Fruit fly (Drosophila melanogaster) whole organism, adult: Measurements from ENCODE around the gene Nedd8.

ENCODE experiments used
- CG11617 ChIP-seq: fragments of 200-800 bp; sonication (Bioruptor generic); optimal IDR thresholded peaks from 2 replicates; lab custom pipeline; 2017; ENCODE audit warnings: mild to moderate bottlenecking, missing biosample characterization, missing genetic modification reagents, missing genetic modification characterization
- CG14711 ChIP-seq: fragments of 200-800 bp; sonication (Bioruptor generic); optimal IDR thresholded peaks from 2 replicates; lab custom pipeline; 2018; ENCODE audit warnings: missing biosample characterization, mild to moderate bottlenecking, missing genetic modification characterization, moderate library complexity
- CG1620 ChIP-seq: fragments of 200-800 bp; sonication (Bioruptor generic); optimal IDR thresholded peaks from 2 replicates; lab custom pipeline; 2016; ENCODE audit warnings: missing biosample characterization, missing genetic modification characterization
- CG33017 ChIP-seq: fragments of 200-800 bp; sonication (Bioruptor generic); optimal IDR thresholded peaks from 2 replicates; lab custom pipeline; 2018; ENCODE audit warnings: missing biosample characterization, mild to moderate bottlenecking, missing genetic modification characterization, moderate library complexity
- CG5204 ChIP-seq: fragments of 200-800 bp; sonication (Bioruptor generic); optimal IDR thresholded peaks from 2 replicates; lab custom pipeline; 2016; ENCODE audit warnings: missing biosample characterization, missing genetic modification characterization
- CG7045 ChIP-seq: fragments of 200-800 bp; sonication (Bioruptor generic); optimal IDR thresholded peaks from 2 replicates; lab custom pipeline; 2017; ENCODE audit warnings: missing biosample characterization, mild to moderate bottlenecking, missing genetic modification characterization
- Crg-1 ChIP-seq: fragments of 200-800 bp; sonication (Bioruptor generic); optimal IDR thresholded peaks from 2 replicates; lab custom pipeline; 2016; ENCODE audit warnings: missing biosample characterization, missing genetic modification characterization
- bab1 ChIP-seq: fragments of 200-800 bp; sonication (Bioruptor generic); optimal IDR thresholded peaks from 3 replicates; lab custom pipeline; 2019; ENCODE audit warnings: missing biosample characterization, mild to moderate bottlenecking, missing genetic modification characterization, moderate library complexity
- cnc ChIP-seq, 2 experiments: fragments of >200 bp; optimal IDR thresholded peaks; 2 replicates each; lab custom pipeline; 2017
- kay ChIP-seq: fragments of 200-800 bp; sonication (Bioruptor generic); peaks from one replicate; lab custom pipeline; 2016; ENCODE audit warnings: missing biosample characterization, missing genetic modification characterization, borderline replicate concordance
- ovo ChIP-seq: fragments of 200-800 bp; sonication (Bioruptor generic); optimal IDR thresholded peaks from 2 replicates; lab custom pipeline; 2016; ENCODE audit warnings: missing biosample characterization, missing genetic modification characterization
- pad ChIP-seq: fragments of 200-800 bp; sonication (Bioruptor generic); optimal IDR thresholded peaks from 3 replicates; lab custom pipeline; 2017; ENCODE audit warnings: missing biosample characterization, missing genetic modification characterization, mild to moderate bottlenecking, moderate library complexity, missing genetic modification reagents
- tj ChIP-seq: fragments of 200-800 bp; sonication (Bioruptor generic); optimal IDR thresholded peaks from 3 replicates; lab custom pipeline; 2017; ENCODE audit warnings: missing biosample characterization, mild to moderate bottlenecking, missing genetic modification characterization, moderate library complexity
- toe ChIP-seq: fragments of 200-800 bp; sonication (Bioruptor generic); optimal IDR thresholded peaks from 2 replicates; lab custom pipeline; 2016; ENCODE audit warnings: missing biosample characterization, missing genetic modification characterization

dm6 chr2L:18934588-18934987 lies 17.0 kb downstream of the Nedd8 start:
- TF ChIP-seq kay (GFP tag; lab: Kevin White, UChicago), result no peak
- TF ChIP-seq bab1 (GFP tag; lab: Kevin White, UChicago), result no peak
- TF ChIP-seq ovo (GFP tag; lab: Kevin White, UChicago), result no peak
- TF ChIP-seq CG14711 (tag; lab: Kevin White, UChicago), result no peak
- TF ChIP-seq CG1620 (GFP tag; lab: Kevin White, UChicago), result no peak
- TF ChIP-seq CG5204, result no peak
- no peak for TF ChIP-seq toe
- TF ChIP-seq CG7045 (GFP tag; lab: Kevin White, UChicago), result no peak
- no peak for TF ChIP-seq tj (GFP tag; lab: Kevin White, UChicago)
- TF ChIP-seq CG11617 (GFP tag; lab: Kevin White, UChicago), result no peak
- no peak for TF ChIP-seq CG33017 (tag; lab: Kevin White, UChicago)
- TF ChIP-seq Crg-1 (GFP tag; lab: Kevin White, UChicago), result no peak
- no peak for TF ChIP-seq pad
- TF ChIP-seq cnc (optimal IDR thresholded peaks at IDR 0.05; lab: Kevin White, UChicago), result no peak
